Worm (Caenorhabditis elegans) whole organism, dauer: ENCODE results near the gene F36H12.3.
"Not testable (repeated sequence)": the region's sequence is repeated elsewhere in the genome, so short reads cannot be mapped to it uniquely, and the experiment has no call there.

Source experiments
- unc-62 ChIP-seq: sonication (generic microtip); optimal IDR thresholded peaks from 2 replicates; lab custom pipeline; 2017; ENCODE audit warnings: missing biosample characterization, missing genetic modification reagents, missing genetic modification characterization

Gene F36H12.3

ce11 chrIV:5272518-5272917, at the start of gene F36H12.3:
Gene F36H12.3, plus strand, starts transcription at chrIV:5272818.
- TF ChIP-seq unc-62 (GFP tag; lab: Kevin White, UChicago), result no peak

- TF ChIP-seq unc-62 (GFP tag; lab: Kevin White, UChicago), result no peak
Measured at ce11 chrIV:5224238-5224637, 48.4 kb upstream of the F36H12.3 start, which contains the start of gene Y59E9AL.8. Gene Y59E9AL.8, minus strand, starts transcription at chrIV:5224338.

DNA sequence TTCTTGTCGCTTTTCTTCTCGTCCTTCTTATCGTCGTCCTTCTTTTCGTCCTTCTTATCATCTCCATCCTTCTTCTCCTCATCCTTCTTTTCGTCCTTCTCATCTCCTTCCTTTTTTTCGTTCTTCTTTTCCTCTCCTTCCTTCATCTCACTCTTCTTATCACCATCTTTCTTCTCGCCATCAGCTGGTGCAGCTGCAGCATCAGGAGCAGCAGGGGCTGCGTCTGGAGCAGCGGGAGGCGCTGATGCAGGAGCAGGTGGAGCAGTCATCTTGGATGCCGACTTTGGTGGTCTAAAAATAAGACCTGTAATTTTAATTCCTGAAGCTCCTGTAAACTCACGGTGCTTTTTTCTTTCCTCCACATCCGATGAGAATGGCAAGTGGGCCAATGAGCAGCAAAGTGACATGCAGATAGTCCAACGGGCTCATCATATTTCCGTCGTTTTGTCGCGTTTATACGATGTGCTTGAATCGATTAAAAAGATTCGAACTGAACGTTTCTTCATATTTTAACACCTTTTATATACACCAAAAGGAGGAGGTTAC, 47.3 kb upstream of the F36H12.3 start, which contains the start of gene cylc-1:
Gene cylc-1 (minus strand): TSS at position 496 of the 546 bp plus-strand sequence.
- TF ChIP-seq unc-62 (GFP tag; lab: Kevin White, UChicago), result not testable (repeated sequence)

DNA sequence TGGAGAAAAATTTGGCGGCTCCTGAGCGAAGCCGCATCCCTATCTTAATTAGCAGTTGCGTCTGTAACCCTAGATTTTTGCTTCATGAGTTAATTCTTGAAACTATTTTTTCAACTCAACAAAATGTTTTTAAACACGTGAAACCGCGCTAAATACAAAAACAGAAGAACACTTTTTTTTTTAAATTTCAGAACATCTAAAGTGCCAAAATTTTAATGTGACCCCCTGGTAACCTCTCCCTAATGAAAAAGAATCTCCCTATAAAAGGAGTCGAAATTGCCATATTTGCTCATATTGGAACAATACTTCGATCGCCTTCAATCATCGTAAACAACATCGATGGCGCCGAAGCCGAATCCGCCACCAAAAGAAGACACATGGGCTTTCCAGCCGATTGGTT, 46.1 kb upstream of the F36H12.3 start, which contains the start of gene nsph-4.1:
Gene nsph-4.1 (plus strand): TSS at position 301 of the 400 bp plus-strand sequence.
- TF ChIP-seq unc-62 (GFP tag; lab: Kevin White, UChicago), result not testable (repeated sequence)

DNA sequence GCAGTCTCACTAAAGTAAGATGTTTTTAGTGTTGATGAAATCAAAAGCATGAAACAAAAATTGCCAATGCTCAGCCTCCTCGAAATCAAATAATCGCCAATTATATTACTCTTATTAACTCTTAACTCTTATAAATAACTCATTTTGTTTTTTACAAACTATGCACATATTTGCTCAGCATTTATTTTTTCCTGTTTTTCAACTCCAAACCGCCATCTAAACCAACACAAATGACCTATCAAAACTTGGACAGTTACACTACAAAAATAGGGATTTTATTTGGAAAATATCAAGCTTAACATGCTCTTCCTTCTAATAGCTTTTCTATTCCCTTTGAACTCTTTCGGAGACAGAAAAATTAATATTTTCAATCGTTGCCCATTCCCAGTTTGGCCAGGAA, 44.0 kb upstream of the F36H12.3 start, which contains the start of gene thn-6:
Gene thn-6 (plus strand): TSS at position 301 of the 400 bp plus-strand sequence.
- no peak for TF ChIP-seq unc-62 (GFP tag; lab: Kevin White, UChicago)

ce11 chrIV:5230530-5230929, 42.1 kb upstream of the F36H12.3 start, which contains the start of gene thn-5:
Gene thn-5, plus strand, starts transcription at chrIV:5230830.
- TF ChIP-seq unc-62 (GFP tag; lab: Kevin White, UChicago), result no peak

ce11 chrIV:5254678-5255077, 17.9 kb upstream of the F36H12.3 start, which contains the start of gene F36H12.10:
Gene F36H12.10, minus strand, starts transcription at chrIV:5254778.
- not testable (repeated sequence) for TF ChIP-seq unc-62 (GFP tag; lab: Kevin White, UChicago)

DNA sequence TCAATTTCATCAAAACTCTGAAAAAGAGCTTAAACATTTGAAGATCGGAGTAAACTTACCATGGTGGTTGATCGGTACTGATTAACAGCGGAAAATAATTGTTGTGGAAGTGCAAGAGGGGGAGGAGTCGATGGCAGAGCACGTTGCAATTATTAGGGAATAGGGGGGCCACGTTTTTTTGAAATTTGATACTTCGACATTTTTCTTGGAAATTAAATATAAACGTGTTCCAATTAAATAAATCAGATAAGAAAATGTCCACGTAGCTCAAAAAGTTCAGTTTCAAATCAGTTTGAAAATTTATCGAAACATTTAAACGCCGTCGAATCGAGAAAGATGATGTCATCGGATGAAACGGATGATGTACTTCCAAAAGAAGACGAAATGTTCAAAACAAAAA, 15.9 kb upstream of the F36H12.3 start, which contains the start of gene F36H12.9:
Gene F36H12.9 (plus strand): TSS at position 301 of the 400 bp plus-strand sequence.
- TF ChIP-seq unc-62 (GFP tag; lab: Kevin White, UChicago), result not testable (repeated sequence)

ce11 chrIV:5258385-5258784, 14.2 kb upstream of the F36H12.3 start, which contains the start of gene ttbk-2.1:
Gene ttbk-2.1, plus strand, starts transcription at chrIV:5258685.
- not testable (repeated sequence) for TF ChIP-seq unc-62 (GFP tag; lab: Kevin White, UChicago)

- TF ChIP-seq unc-62 (GFP tag; lab: Kevin White, UChicago), result not testable (repeated sequence)
Measured at ce11 chrIV:5260289-5260688, 12.3 kb upstream of the F36H12.3 start, which contains the start of gene msp-19. Gene msp-19, plus strand, starts transcription at chrIV:5260589.

DNA sequence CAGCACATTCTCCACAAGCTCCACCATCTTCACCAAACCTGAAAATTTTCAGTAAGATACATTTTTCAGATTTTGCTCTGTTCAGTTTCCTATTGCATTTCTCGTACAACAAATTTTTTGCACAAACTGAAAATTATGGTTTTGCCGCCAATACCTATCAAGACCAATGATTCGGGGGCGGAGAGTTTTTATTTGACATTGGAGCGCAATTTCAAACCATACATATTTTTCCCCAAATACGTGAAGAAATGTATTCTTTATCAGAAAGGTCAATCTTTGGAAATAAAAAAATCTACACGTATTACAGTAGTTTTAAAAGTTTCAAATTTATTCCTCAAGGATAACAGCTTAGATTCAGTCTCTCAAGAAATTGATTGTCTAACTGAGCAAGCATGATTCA, 6.1 kb upstream of the F36H12.3 start, which contains the start of gene F36H12.5:
Gene F36H12.5 (plus strand): TSS at position 301 of the 400 bp plus-strand sequence.
- TF ChIP-seq unc-62 (GFP tag; lab: Kevin White, UChicago), result no peak

ce11 chrIV:5268803-5269202, 3.8 kb upstream of the F36H12.3 start, which contains the start of gene F36H12.4:
Gene F36H12.4, plus strand, starts transcription at chrIV:5269103.
- TF ChIP-seq unc-62 (GFP tag; lab: Kevin White, UChicago), result no peak

ce11 chrIV:5273385-5273784, 767 bp downstream of the F36H12.3 start:
- no peak for TF ChIP-seq unc-62 (GFP tag; lab: Kevin White, UChicago)

DNA sequence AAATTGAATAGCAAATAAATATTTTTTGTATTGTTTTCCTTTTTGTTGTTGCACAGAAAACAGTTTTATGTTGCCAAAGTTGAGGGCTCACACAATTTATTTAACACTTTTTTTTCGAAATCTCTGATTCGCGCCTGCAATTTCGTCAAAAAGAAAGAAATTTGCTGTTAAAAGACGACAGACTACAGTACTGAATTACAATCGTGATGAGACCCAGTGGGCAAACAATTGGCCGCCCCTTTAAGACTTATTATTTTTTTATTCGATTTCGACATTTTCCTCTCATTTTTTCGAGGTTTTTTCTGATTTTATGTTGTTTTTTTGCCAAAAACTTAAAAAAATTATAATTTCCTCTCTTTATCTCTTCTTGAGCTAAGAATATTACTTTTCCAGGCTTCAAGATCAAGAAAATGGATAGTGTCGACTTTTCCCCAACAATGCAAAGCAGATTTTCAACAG, 1.5 kb downstream of the F36H12.3 start, which contains the start of gene slfl-4:
Gene slfl-4 (plus strand): TSS at position 409 of the 459 bp plus-strand sequence.
- no peak for TF ChIP-seq unc-62 (GFP tag; lab: Kevin White, UChicago)

DNA sequence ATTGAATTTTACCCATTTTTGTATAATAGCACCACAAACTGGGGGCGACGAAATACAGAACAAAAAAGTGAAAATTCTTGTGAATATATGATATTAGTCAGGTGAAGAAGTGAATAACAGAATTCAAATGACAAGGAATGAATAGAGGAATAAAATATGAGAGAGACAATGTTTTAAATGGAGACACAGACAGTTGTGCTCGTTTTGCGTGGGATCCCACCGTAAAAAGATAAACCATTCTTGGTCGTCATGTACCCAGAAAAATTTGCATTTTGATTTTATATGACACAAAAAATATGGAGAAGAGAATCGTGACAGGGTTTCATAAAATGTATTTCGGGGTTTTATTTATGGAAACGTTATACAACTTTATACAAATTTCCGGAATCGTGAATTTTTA, 5.1 kb downstream of the F36H12.3 start, which contains the start of gene F36H12.17:
Gene F36H12.17 (minus strand): TSS at position 101 of the 400 bp plus-strand sequence.
- no peak for TF ChIP-seq unc-62 (GFP tag; lab: Kevin White, UChicago)

- TF ChIP-seq unc-62 (GFP tag; lab: Kevin White, UChicago), result no peak
Measured at ce11 chrIV:5281457-5281856, 8.8 kb downstream of the F36H12.3 start.
